Worm (Caenorhabditis elegans): ENCODE results near the gene gcsh-1.

DNA sequence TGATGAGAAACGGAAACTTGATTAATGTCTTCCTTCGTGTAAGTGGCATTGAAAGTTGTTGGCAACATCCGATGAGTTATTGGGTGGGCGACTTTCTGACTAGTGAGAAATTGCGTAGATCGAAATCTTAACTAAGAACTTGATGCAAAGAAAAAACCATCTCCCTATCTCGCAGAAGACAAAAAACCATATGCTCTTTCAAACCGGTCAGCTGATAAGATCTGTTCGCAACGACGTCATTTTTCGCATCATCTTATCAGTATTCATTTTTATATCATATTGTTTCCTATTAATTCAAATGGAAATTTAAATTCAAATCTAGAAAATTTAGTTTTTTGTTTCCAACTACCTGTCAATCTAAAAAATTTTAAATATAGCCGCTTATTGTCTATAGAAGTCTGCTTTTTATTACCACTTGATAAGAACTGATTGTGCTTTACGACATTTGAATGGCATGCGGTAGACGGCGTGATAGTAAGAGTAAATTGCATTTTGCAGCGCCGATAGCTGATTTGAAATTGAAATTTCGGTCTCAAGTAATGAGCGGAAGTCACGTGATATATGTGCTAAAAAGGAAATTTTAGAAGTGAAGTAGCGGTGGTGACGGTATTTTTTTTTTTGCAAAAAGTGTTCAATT lies 14.3 kb downstream of the gcsh-1 start:
- TF ChIP-seq flt-1 (GFP tag; IDR thresholded peaks at IDR 0.05) (no peak), ref-1 (GFP tag; conservative IDR thresholded peaks at IDR 0.05) (no peak), T22C8.4 (GFP tag; IDR thresholded peaks at IDR 0.05) (no peak), med-1 (GFP tag; optimal IDR thresholded peaks at IDR 0.05; ENCODE audit: insufficient read depth) (no peak), cog-1 (tag; optimal IDR thresholded peaks at IDR 0.05) (no peak), tab-1 (GFP tag; IDR thresholded peaks at IDR 0.05) (no peak), ztf-23 (GFP tag; IDR thresholded peaks at IDR 0.05) (no peak), ztf-29 (GFP tag; IDR thresholded peaks at IDR 0.05) (no peak), klf-2 (GFP tag; conservative IDR thresholded peaks at IDR 0.05) (no peak)
